Fruit fly (Drosophila melanogaster): ENCODE data around the gene AMPKalpha.

The AMPKalpha gene

DNA sequence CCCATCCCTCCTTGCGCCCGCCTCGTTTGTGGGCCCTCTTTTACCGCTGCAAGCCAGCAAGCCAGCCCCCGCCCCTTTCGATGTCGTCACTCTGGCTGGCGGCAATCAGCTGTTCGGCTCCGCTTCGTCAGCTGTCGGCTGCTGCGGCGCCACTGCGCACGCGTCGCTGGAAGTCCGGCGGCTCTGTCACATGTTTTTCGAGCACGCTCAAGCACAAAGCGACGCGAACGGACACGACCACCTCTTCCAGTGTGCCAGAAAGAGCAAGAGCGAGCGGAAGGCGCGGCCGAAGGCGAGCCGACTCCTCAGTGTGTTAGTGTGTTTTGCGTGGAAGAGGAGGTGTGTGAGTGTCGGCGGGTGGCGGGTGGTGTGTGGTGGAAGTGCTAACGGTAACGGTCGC is 33.6 kb downstream of the AMPKalpha start, which contains the start of gene futsch:
futsch (plus strand) TSS at position 106 of the 400 bp plus-strand sequence.
- TF ChIP-seq CG10631 (GFP tag; optimal IDR thresholded peaks at IDR 0.05) (no peak), CG11294 (GFP tag; IDR thresholded peaks at IDR 0.05) (no peak), CG15336 (GFP tag; IDR thresholded peaks at IDR 0.05) (no peak), CG1621 (tag; optimal IDR thresholded peaks at IDR 0.05) (no peak), CG4318 (GFP tag; optimal IDR thresholded peaks at IDR 0.05) (no peak), Eip75B (GFP tag; optimal IDR thresholded peaks at IDR 0.05) (no peak), Sox14 (GFP tag; optimal IDR thresholded peaks at IDR 0.05) (no peak), acj6 (GFP tag; optimal IDR thresholded peaks at IDR 0.05) (no peak), Eip78C (GFP tag) (no peak), fkh (GFP tag; optimal IDR thresholded peaks at IDR 0.05) (no peak), CG6163 (GFP tag; IDR thresholded peaks at IDR 0.05) (no peak)

DNA sequence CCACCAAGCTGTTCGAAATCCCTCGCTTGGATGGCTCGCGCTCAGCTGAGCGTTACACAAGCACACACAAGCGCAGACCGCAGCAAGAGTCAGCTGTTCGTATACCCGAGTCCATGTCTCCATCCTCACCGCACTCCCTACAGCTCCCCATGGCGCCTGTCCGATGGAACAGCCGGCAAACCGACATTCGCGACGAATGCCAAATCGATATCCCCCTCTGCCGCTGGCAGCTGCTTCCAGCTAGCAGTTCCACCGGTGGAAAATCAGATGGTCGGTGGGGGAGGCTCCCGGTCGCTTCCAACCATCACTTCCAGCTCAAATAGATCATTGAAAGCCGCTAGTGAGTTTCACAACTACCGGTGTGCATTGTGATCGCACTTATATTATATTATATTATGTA is 35.0 kb downstream of the AMPKalpha start:
- TF ChIP-seq Eip78C (GFP tag) (peak; percentile 21), CG6792 (GFP tag; optimal IDR thresholded peaks at IDR 0.05) (no peak)

DNA sequence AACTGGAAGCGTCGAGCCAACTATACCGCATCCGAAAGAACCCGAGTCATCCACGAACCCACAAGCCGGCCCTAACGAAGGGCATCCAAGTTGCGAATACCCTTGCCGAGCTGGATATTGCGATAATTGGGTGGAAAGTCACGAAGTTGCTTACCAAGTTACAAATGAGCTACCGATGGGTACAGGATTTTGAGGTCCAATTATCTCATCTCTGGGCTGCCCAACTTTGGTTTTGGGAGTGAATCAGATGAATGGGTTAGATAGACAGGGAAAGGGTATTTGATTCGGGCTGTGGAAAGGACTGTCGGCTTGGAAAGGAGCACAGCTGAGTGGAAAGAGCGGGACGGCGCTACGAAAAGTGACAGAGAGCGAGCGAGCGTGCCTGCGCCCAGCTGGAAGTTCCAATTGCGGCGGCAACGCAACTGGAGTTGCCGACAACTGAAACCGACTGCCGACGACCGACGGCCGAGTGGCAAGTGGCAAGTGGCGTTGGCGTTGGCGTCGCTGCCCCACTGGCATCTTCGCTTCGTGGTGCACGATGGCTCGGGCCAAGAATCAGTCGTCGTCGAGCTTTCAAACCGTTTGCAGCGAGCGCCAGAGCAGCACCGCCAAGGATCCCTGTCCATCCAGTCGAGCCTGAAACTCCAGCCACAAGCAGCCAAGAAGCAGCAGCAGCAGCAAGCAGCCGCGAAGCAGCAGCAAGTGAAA is 36.0 kb downstream of the AMPKalpha start:
- TF ChIP-seq Ets21C (GFP tag; optimal IDR thresholded peaks at IDR 0.05) (no peak), dac (GFP tag; optimal IDR thresholded peaks at IDR 0.05) (no peak), CG8119 (GFP tag; IDR thresholded peaks at IDR 0.05) (no peak), CG16779 (tag; optimal IDR thresholded peaks at IDR 0.05) (no peak), CG6808 (GFP tag; optimal IDR thresholded peaks at IDR 0.05) (peak; percentile 45), achi (GFP tag; optimal IDR thresholded peaks at IDR 0.05) (peak; percentile 35), CG6792 (GFP tag; optimal IDR thresholded peaks at IDR 0.05) (peak; percentile 38), svp (GFP tag) (peak; percentile 76), esn (GFP tag; optimal IDR thresholded peaks at IDR 0.05) (peak; percentile 37), CG11294 (GFP tag; IDR thresholded peaks at IDR 0.05) (no peak), CG34406 (GFP tag; optimal IDR thresholded peaks at IDR 0.05) (peak; percentile 1), Eip93F (GFP tag; optimal IDR thresholded peaks at IDR 0.05) (no peak), vri (GFP tag; optimal IDR thresholded peaks at IDR 0.05) (no peak), Hr38 (GFP tag; optimal IDR thresholded peaks at IDR 0.05) (no peak), CG6163 (GFP tag; IDR thresholded peaks at IDR 0.05) (peak; percentile 36; the same call in 1 of the 3 replicates), spab (GFP tag; optimal IDR thresholded peaks at IDR 0.05) (no peak), Hr4 (GFP tag; optimal IDR thresholded peaks at IDR 0.05) (no peak), Sox15 (GFP tag; optimal IDR thresholded peaks at IDR 0.05) (no peak), CG6276 (GFP tag; optimal IDR thresholded peaks at IDR 0.05) (no peak), eg (GFP tag; IDR thresholded peaks at IDR 0.05) (peak; percentile 10; the same call in 1 of the 3 replicates), CG10669 (GFP tag; optimal IDR thresholded peaks at IDR 0.05) (peak; percentile 55), salr (GFP tag; optimal IDR thresholded peaks at IDR 0.05) (no peak), CG3032 (tag; optimal IDR thresholded peaks at IDR 0.05) (peak; percentile 1), Hr39 (GFP tag; optimal IDR thresholded peaks at IDR 0.05) (peak; percentile 21), Eip75B (GFP tag; optimal IDR thresholded peaks at IDR 0.05) (peak; percentile 27), Sox14 (GFP tag; optimal IDR thresholded peaks at IDR 0.05) (peak; percentile 9), CG8632 (GFP tag; optimal IDR thresholded peaks at IDR 0.05) (no peak), OdsH (GFP tag; optimal IDR thresholded peaks at IDR 0.05) (peak; percentile 24), CG31627 (GFP tag; optimal IDR thresholded peaks at IDR 0.05) (peak; percentile 27), CG1621 (tag; optimal IDR thresholded peaks at IDR 0.05) (no peak), Met (GFP tag; optimal IDR thresholded peaks at IDR 0.05) (peak; percentile 33), CG4318 (GFP tag; optimal IDR thresholded peaks at IDR 0.05) (no peak), cyc (GFP tag; optimal IDR thresholded peaks at IDR 0.05) (peak; percentile 47), Blimp-1 (GFP tag; optimal IDR thresholded peaks at IDR 0.05) (peak; percentile 70), CG10631 (GFP tag; optimal IDR thresholded peaks at IDR 0.05) (no peak), topi (GFP tag; optimal IDR thresholded peaks at IDR 0.05) (peak; percentile 56), CG15336 (GFP tag; IDR thresholded peaks at IDR 0.05) (no peak; the same call in 1 of the 2 replicates), ss (GFP tag; optimal IDR thresholded peaks at IDR 0.05) (peak; percentile 16 to 17), CG11762 (GFP tag; optimal IDR thresholded peaks at IDR 0.05; ENCODE audit: insufficient read depth) (no peak), fd59A (GFP tag; optimal IDR thresholded peaks at IDR 0.05) (no peak), CG32006 (GFP tag; optimal IDR thresholded peaks at IDR 0.05) (peak; percentile 22), fd85E (GFP tag; optimal IDR thresholded peaks at IDR 0.05) (no peak)

Data from whole organism, prepupa.